Fruit fly (Drosophila melanogaster): ENCODE data around the gene CG15155.

The CG15155 gene

dm6 chr2L:18154551-18154950, at the start of gene CG15155:
TSS of gene CG15155 (plus strand) at chr2L:18154851.
- no peak for TF ChIP-seq CG8478 (optimal IDR thresholded peaks at IDR 0.05)
- no peak for TF ChIP-seq CTCF (optimal IDR thresholded peaks at IDR 0.05)

dm6 chr2L:18112435-18112834, 42.2 kb upstream of the CG15155 start:
- TF ChIP-seq CTCF (optimal IDR thresholded peaks at IDR 0.05) = no peak
- no peak for TF ChIP-seq CG8478 (optimal IDR thresholded peaks at IDR 0.05)

dm6 chr2L:18113079-18113478, 41.6 kb upstream of the CG15155 start, which contains the start of gene CG44476:
TSS of gene CG44476 (minus strand) at chr2L:18113179.
- TF ChIP-seq CTCF (optimal IDR thresholded peaks at IDR 0.05) (no peak), CG8478 (optimal IDR thresholded peaks at IDR 0.05) (no peak)

DNA sequence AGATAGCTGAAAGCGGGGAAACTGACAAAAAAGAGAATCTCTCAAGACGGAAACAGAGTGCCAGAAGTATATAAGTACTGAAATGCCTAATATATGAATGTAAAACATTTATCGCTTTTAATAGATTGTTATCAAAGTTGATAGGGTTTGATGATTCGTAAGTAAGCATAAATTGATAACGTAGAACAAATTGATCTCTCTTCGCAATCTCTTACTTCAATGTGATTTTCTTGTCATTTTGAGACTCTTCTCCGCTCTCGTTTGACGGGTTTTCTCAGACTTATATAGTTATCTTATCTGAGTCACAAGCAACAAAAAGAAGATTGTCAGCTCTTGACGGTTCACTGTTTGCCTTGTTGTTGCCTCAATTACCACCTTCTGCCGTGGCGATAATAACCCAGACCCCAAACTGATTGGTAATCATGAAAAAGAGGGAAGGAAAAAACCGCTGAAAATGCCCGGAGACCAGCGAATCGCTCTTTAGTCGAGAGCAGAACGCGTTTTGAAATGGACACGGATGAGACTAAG, 40.4 kb upstream of the CG15155 start, which contains the start of gene CG15152:
Gene CG15152, plus strand, starts transcription at position 372 of the 528 bp plus-strand sequence.
- no peak for TF ChIP-seq CG8478 (optimal IDR thresholded peaks at IDR 0.05)
- no peak for TF ChIP-seq CTCF (optimal IDR thresholded peaks at IDR 0.05)

- no peak for TF ChIP-seq CG8478 (optimal IDR thresholded peaks at IDR 0.05)
- TF ChIP-seq CTCF (optimal IDR thresholded peaks at IDR 0.05) = no peak
Measured at dm6 chr2L:18115104-18115503, 39.5 kb upstream of the CG15155 start.

- TF ChIP-seq CTCF (optimal IDR thresholded peaks at IDR 0.05) = no peak
- no peak for TF ChIP-seq CG8478 (optimal IDR thresholded peaks at IDR 0.05)
Measured at dm6 chr2L:18119643-18120042, 35.0 kb upstream of the CG15155 start, which contains the start of gene CG5758. TSS of gene CG5758 (plus strand) at chr2L:18119995.

DNA sequence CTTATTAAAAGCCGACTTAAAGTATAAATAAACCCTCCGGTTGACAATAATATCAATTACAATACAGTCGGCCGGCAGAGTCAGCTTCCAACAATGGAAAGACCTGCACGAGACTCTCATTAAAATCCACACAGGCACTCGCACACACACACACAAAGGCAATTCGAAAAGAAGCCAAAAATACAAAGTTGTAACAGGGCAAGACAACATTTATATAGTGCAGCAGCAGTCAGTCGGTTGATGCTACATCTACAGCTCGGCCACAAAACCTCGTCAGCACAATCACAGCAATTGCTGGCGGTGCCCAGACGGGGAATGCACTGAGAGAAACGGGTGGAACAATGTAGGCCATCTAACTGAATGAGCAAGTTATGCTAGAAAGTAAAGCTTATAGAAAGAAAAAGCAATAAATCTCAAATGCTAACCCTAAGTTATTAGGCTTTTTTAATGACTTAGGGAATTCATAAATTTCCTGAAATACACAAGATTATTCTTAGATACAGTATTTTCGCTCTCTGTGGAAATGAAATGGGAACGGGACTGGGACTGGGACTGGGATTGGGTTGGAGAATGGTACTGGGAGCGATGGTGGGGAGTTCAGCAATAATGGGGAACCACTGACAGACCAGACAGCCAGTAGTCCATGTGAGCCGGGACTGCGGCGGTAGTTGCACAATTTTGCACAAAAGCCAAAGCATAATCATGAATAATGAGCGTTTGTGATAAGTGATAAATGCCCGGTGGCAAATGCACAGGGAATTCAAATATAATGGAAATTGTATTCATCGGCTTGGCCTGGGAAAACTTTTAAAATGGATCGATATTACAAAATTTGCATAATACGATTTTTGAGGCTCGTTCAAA, 33.1 kb upstream of the CG15155 start:
- TF ChIP-seq CTCF (optimal IDR thresholded peaks at IDR 0.05) (no peak), CG8478 (optimal IDR thresholded peaks at IDR 0.05) (no peak)

DNA sequence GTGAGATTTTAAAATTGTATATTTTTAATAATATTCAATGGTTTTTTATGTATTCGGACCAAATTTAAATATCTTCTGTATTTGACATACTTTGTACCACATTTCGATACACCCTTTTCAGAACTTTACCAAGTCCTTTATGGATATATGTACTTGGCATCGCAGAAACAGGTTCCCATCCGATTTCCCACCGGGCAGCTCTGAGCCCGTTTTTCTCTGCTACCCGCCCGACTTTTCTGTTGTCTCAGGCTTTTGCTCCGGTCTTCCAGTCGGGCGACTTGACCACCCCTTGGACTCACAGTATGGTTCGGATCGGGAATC, 32.5 kb upstream of the CG15155 start:
- no peak for TF ChIP-seq CTCF (optimal IDR thresholded peaks at IDR 0.05)
- TF ChIP-seq CG8478 (optimal IDR thresholded peaks at IDR 0.05) = no peak

- no peak for TF ChIP-seq CG8478 (optimal IDR thresholded peaks at IDR 0.05)
- no peak for TF ChIP-seq CTCF (optimal IDR thresholded peaks at IDR 0.05)
Measured at dm6 chr2L:18122920-18123319, 31.7 kb upstream of the CG15155 start.

DNA sequence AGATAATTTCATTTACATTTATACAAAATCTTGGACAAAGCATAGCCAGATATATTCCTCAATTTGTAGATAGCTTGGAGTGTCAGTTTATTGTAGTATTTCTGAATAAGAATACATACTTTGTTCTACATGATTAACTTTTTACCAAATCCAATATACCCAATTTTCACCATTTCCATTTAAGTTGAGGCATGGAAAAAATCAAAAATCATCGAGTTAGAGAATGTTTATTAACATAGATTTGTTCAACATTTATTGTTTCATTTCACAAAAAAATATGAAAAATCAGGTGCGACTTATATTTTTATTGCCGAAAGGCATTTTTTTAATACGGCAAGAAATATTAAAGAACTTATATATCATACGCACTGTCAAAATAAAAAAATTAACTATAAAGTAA, 29.0 kb upstream of the CG15155 start, which contains the start of gene Grl36b:
Gene Grl36b, minus strand, starts transcription at position 101 of the 400 bp plus-strand sequence.
- TF ChIP-seq CG8478 (optimal IDR thresholded peaks at IDR 0.05) (no peak), CTCF (optimal IDR thresholded peaks at IDR 0.05) (no peak)

DNA sequence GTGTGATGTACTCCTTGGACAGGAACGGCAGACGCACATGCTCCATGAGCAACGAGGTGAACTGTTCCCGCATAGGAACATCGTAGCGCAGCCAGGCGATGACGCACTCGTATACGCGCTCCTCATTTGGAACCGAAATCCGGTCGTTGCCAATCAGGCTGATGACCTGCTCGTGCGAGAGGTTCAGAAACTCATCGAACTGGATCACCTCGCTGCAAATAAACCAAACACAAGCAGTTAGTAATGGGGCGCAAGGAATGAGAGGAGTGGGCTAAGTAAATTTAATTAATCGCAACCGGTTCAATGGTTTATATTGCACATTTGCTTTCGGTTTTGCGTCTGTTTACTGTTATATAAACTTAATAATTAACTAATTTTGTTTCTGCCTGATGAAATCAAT, 20.0 kb upstream of the CG15155 start:
- no peak for TF ChIP-seq CG8478 (optimal IDR thresholded peaks at IDR 0.05)
- TF ChIP-seq CTCF (optimal IDR thresholded peaks at IDR 0.05) = no peak

DNA sequence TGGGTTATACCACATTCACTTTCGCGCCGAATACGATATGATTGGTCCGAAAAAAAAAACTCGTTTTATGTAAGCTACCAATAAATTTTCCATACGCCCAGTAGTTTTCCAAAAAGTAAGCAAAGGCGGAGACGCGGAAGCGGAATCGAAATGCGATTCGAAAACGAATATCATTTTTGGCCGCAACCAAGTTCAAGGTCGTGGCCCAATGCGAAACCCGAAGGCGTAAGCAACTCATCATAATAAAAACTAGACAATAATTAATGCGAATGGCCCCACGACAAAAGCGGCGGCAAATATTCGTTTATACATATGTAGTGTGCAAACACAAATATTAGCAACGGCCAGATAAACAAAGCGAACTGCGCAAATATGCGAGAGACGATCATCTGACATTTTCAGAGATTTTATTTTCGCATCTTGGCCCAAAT, 18.2 kb upstream of the CG15155 start:
- TF ChIP-seq CTCF (optimal IDR thresholded peaks at IDR 0.05) (no peak), CG8478 (optimal IDR thresholded peaks at IDR 0.05) (no peak)

DNA sequence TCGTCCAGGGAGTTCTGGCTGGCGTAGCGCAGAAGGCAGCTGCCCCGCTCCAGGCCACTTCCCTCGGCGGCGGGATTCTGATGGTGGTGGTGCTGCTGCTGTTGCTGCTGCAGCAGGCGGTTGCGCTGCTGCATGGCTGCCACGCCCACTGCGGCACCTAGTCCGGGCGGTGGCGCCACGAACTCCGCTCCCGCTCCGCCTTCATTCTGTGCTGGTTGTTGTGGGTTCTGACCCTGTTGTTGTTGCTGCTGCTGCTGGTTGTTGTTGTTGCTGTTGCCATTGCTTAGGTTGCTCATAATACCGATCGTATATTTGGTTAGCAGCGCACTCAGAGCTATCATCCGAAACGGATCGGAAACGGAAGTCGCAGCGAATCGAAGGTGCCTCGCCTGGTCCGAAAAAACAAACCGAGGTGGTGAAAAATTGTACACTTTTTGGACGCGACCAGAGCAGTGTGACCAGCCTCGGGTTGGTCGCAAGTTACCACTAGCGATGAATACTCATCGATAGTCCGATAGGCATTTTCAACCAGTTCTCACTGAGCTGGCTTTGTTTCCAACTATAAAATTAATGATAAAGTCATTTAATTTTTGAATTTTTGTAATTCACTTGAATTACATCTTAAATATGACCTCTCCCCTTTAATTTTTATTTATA, 16.9 kb upstream of the CG15155 start, which contains the start of gene kel:
Gene kel, minus strand, starts transcription at position 493 of the 657 bp plus-strand sequence.
- TF ChIP-seq CG8478 (optimal IDR thresholded peaks at IDR 0.05) = no peak
- peak in 1 of 2 experiments; percentile 34 for TF ChIP-seq CTCF (optimal IDR thresholded peaks at IDR 0.05)

- TF ChIP-seq CTCF (optimal IDR thresholded peaks at IDR 0.05) (no peak), CG8478 (optimal IDR thresholded peaks at IDR 0.05) (no peak)
Measured at dm6 chr2L:18140544-18140943, 14.1 kb upstream of the CG15155 start.
